Fruit fly (Drosophila melanogaster) whole organism, embryonic: ENCODE data around the gene CG15282.

Experiments used
- Asciz ChIP-seq: fragments of 200-800 bp; sonication (Bioruptor generic); optimal IDR thresholded peaks from 2 replicates; lab custom pipeline; 2017; ENCODE audit warnings: missing biosample characterization, mild to moderate bottlenecking, missing genetic modification characterization, missing genetic modification reagents
- Atf6 ChIP-seq: fragments of 200-800 bp; sonication (Bioruptor generic); IDR thresholded peaks from 2 replicates; pipeline ENCODE4 v1.3.6; 2022; ENCODE audit warnings: missing biosample characterization, missing genetic modification characterization
- CG11085 ChIP-seq: fragments of 200-800 bp; sonication (Bioruptor generic); IDR thresholded peaks from 2 replicates; pipeline ENCODE4 v1.3.6; 2022; ENCODE audit warnings: missing biosample characterization, missing genetic modification characterization
- CG11504 ChIP-seq: fragments of 200-800 bp; sonication (Bioruptor generic); optimal IDR thresholded peaks from 3 replicates; lab custom pipeline; 2019; ENCODE audit warnings: missing biosample characterization, mild to moderate bottlenecking, missing genetic modification characterization, moderate library complexity
- CG11560 ChIP-seq: fragments of 200-800 bp; sonication (Bioruptor generic); IDR thresholded peaks from 3 replicates; pipeline ENCODE4 v1.3.6; 2022; ENCODE audit warnings: missing biosample characterization, missing genetic modification characterization
- CG12155 ChIP-seq: fragments of 200-800 bp; sonication (Bioruptor generic); optimal IDR thresholded peaks from 3 replicates; lab custom pipeline; 2016; ENCODE audit warnings: missing biosample characterization, missing genetic modification characterization
- CG1603 ChIP-seq: fragments of 200-800 bp; sonication (Bioruptor generic); optimal IDR thresholded peaks from 2 replicates; lab custom pipeline; 2019; ENCODE audit warnings: missing biosample characterization, mild to moderate bottlenecking, missing genetic modification characterization, moderate library complexity
- CG30403 ChIP-seq: fragments of 200-800 bp; sonication (Bioruptor generic); optimal IDR thresholded peaks from 3 replicates; lab custom pipeline; 2016; ENCODE audit warnings: missing biosample characterization, missing genetic modification characterization
- CG31441 ChIP-seq: fragments of 200-800 bp; sonication (Bioruptor generic); IDR thresholded peaks from 2 replicates; pipeline ENCODE4 v1.3.6; 2022; ENCODE audit warnings: missing biosample characterization, missing genetic modification characterization
- CG32767 ChIP-seq: fragments of 200-800 bp; sonication (Bioruptor generic); IDR thresholded peaks from 2 replicates; pipeline ENCODE4 v1.3.6; 2022; ENCODE audit warnings: missing biosample characterization, missing genetic modification characterization
- CG3281 ChIP-seq: fragments of 200-800 bp; sonication (Bioruptor generic); optimal IDR thresholded peaks from 3 replicates; lab custom pipeline; 2017; ENCODE audit warnings: missing biosample characterization, mild to moderate bottlenecking, missing genetic modification characterization
- CG34224 ChIP-seq: fragments of 200-800 bp; sonication (Bioruptor generic); IDR thresholded peaks from 3 replicates; pipeline ENCODE4 v1.3.6; 2022; ENCODE audit warnings: missing biosample characterization, missing genetic modification characterization; ENCODE audit not compliant: partially characterized antibody
- CG34422 ChIP-seq: fragments of 200-800 bp; sonication (Bioruptor generic); IDR thresholded peaks from 3 replicates; pipeline ENCODE4 v1.3.6; 2022; ENCODE audit warnings: missing biosample characterization, missing genetic modification characterization
- CG3847 ChIP-seq: fragments of 200-800 bp; sonication (Bioruptor generic); IDR thresholded peaks from 2 replicates; pipeline ENCODE4 v1.3.6; 2022; ENCODE audit warnings: missing biosample characterization, missing genetic modification characterization
- CG4424 ChIP-seq: fragments of 200-800 bp; sonication (Bioruptor generic); optimal IDR thresholded peaks from 3 replicates; lab custom pipeline; 2016; ENCODE audit warnings: missing biosample characterization, missing genetic modification characterization
- CG5245 ChIP-seq: fragments of 200-800 bp; sonication (Bioruptor generic); optimal IDR thresholded peaks from 3 replicates; lab custom pipeline; 2016; ENCODE audit warnings: missing biosample characterization, missing genetic modification characterization
- D ChIP-seq, 2 experiments: fragments of 200-800 bp in 1 of 2; fragments of >200 bp in 1 of 2; sonication (Bioruptor generic) in 1 of 2; optimal IDR thresholded peaks; 2 replicates in 1 of 2; 3 replicates in 1 of 2; lab custom pipeline; 2017; ENCODE audit warnings: mild to moderate bottlenecking in 1 of 2, missing biosample characterization in 1 of 2, missing genetic modification characterization in 1 of 2, missing genetic modification reagents in 1 of 2
- D19B ChIP-seq: fragments of 200-800 bp; sonication (Bioruptor generic); optimal IDR thresholded peaks from 2 replicates; lab custom pipeline; 2017; ENCODE audit warnings: missing biosample characterization, mild to moderate bottlenecking, missing genetic modification characterization
- Deaf1 ChIP-seq: fragments of 200-800 bp; optimal IDR thresholded peaks from 3 replicates; lab custom pipeline; 2019; ENCODE audit warnings: missing biosample characterization, mild to moderate bottlenecking, missing genetic modification characterization, moderate library complexity
- Dref ChIP-seq: fragments of 200-800 bp; sonication (Bioruptor generic); IDR thresholded peaks from 2 replicates; pipeline ENCODE4 v1.3.6; 2022; ENCODE audit warnings: missing biosample characterization, missing genetic modification characterization
- Fer2 ChIP-seq: fragments of 200-800 bp; sonication (Bioruptor generic); optimal IDR thresholded peaks from 2 replicates; lab custom pipeline; 2018; ENCODE audit warnings: missing biosample characterization, mild to moderate bottlenecking, missing genetic modification characterization, moderate library complexity
- Gug ChIP-seq: fragments of 200-800 bp; sonication (Bioruptor generic); IDR thresholded peaks from 4 replicates; pipeline ENCODE4 v1.3.6; 2022; ENCODE audit warnings: missing biosample characterization, missing genetic modification characterization
- HLH4C ChIP-seq: fragments of 200-800 bp; sonication (Bioruptor generic); IDR thresholded peaks from 3 replicates; pipeline ENCODE4 v1.3.6; 2022; ENCODE audit warnings: missing biosample characterization, missing genetic modification characterization; ENCODE audit not compliant: partially characterized antibody
- HLHmδ ChIP-seq: fragments of 200-800 bp; sonication (Bioruptor generic); optimal IDR thresholded peaks from 2 replicates; lab custom pipeline; 2018; ENCODE audit warnings: missing biosample characterization, mild to moderate bottlenecking, missing genetic modification characterization, moderate library complexity
- Hr3 ChIP-seq: fragments of 200-800 bp; sonication (Bioruptor generic); optimal IDR thresholded peaks from 3 replicates; lab custom pipeline; 2016; ENCODE audit warnings: missing biosample characterization, missing genetic modification characterization
- Kr ChIP-seq: fragments of 200-800 bp; sonication (Bioruptor generic); optimal IDR thresholded peaks from 2 replicates; lab custom pipeline; 2017; ENCODE audit warnings: missing biosample characterization, mild to moderate bottlenecking, missing genetic modification characterization
- MBD-R2 ChIP-seq: fragments of 200-800 bp; sonication (Bioruptor generic); IDR thresholded peaks from 2 replicates; pipeline ENCODE4 v1.3.6; 2022; ENCODE audit warnings: missing biosample characterization, missing genetic modification characterization
- MESR4 ChIP-seq: fragments of 200-800 bp; sonication (Bioruptor generic); optimal IDR thresholded peaks from 2 replicates; lab custom pipeline; 2018; ENCODE audit warnings: missing biosample characterization, mild to moderate bottlenecking, missing genetic modification characterization, moderate library complexity
- Med ChIP-seq: fragments of 200-800 bp; sonication (Bioruptor generic); peaks from one replicate; lab custom pipeline; 2016; ENCODE audit warnings: missing biosample characterization, missing genetic modification characterization, mild to moderate bottlenecking, inconsistent platforms, moderate library complexity
- Neu2 ChIP-seq: fragments of 200-800 bp; sonication (Bioruptor generic); optimal IDR thresholded peaks from 3 replicates; lab custom pipeline; 2016; ENCODE audit warnings: missing biosample characterization, missing genetic modification characterization, borderline replicate concordance
- Ravus ChIP-seq: fragments of 200-800 bp; sonication (Bioruptor generic); IDR thresholded peaks from 2 replicates; pipeline ENCODE4 v1.3.6; 2022; ENCODE audit warnings: missing biosample characterization, missing genetic modification characterization
- Sox102F ChIP-seq: fragments of 200-800 bp; sonication (Bioruptor generic); optimal IDR thresholded peaks from 2 replicates; lab custom pipeline; 2018; ENCODE audit warnings: missing biosample characterization, mild to moderate bottlenecking, missing genetic modification characterization, moderate library complexity
- YL-1 ChIP-seq: fragments of 200-800 bp; sonication (Bioruptor generic); optimal IDR thresholded peaks from 3 replicates; lab custom pipeline; 2017; ENCODE audit warnings: missing biosample characterization, mild to moderate bottlenecking, missing genetic modification characterization
- bab2 ChIP-seq: fragments of 200-800 bp; sonication (Bioruptor generic); optimal IDR thresholded peaks from 2 replicates; lab custom pipeline; 2016; ENCODE audit warnings: missing biosample characterization, missing genetic modification characterization
- bbx ChIP-seq: fragments of 200-800 bp; sonication (Bioruptor generic); IDR thresholded peaks from 2 replicates; pipeline ENCODE4 v1.3.6; 2022; ENCODE audit warnings: missing biosample characterization, missing genetic modification characterization; ENCODE audit not compliant: partially characterized antibody
- bowl ChIP-seq: fragments of 200-800 bp; sonication (Bioruptor generic); IDR thresholded peaks from 2 replicates; pipeline ENCODE4 v1.3.6; 2022; ENCODE audit warnings: missing biosample characterization, missing genetic modification characterization
- cato ChIP-seq: fragments of 200-800 bp; sonication (Bioruptor generic); optimal IDR thresholded peaks from 2 replicates; lab custom pipeline; 2016; ENCODE audit warnings: missing biosample characterization, missing genetic modification characterization, borderline replicate concordance
- chm ChIP-seq: fragments of 200-800 bp; sonication (Bioruptor generic); IDR thresholded peaks from 2 replicates; pipeline ENCODE4 v1.3.6; 2022; ENCODE audit warnings: missing biosample characterization, missing genetic modification characterization
- crc ChIP-seq: fragments of 200-800 bp; sonication (Bioruptor generic); optimal IDR thresholded peaks from 2 replicates; lab custom pipeline; 2016; ENCODE audit warnings: missing biosample characterization, missing genetic modification characterization
- danr ChIP-seq: fragments of 200-800 bp; sonication (Bioruptor generic); IDR thresholded peaks from 2 replicates; pipeline ENCODE4 v1.3.6; 2022; ENCODE audit warnings: missing biosample characterization, missing genetic modification characterization
- dmrt11E ChIP-seq: fragments of 200-800 bp; sonication (Bioruptor generic); optimal IDR thresholded peaks from 3 replicates; lab custom pipeline; 2018; ENCODE audit warnings: missing biosample characterization, mild to moderate bottlenecking, missing genetic modification characterization, moderate library complexity
- fd3F ChIP-seq: fragments of 200-800 bp; sonication (Bioruptor generic); optimal IDR thresholded peaks from 2 replicates; lab custom pipeline; 2018; ENCODE audit warnings: missing biosample characterization, mild to moderate bottlenecking, missing genetic modification characterization, moderate library complexity
- hkb ChIP-seq, 2 experiments: fragments of 200-800 bp in 1 of 2; fragments of >200 bp in 1 of 2; sonication (Bioruptor generic) in 1 of 2; IDR thresholded peaks in 1 of 2; optimal IDR thresholded peaks in 1 of 2; 2 replicates each; pipeline versions ENCODE4 v1.3.6 to Lab custom; 2017 to 2022; ENCODE audit warnings: missing biosample characterization in 1 of 2, missing genetic modification characterization in 1 of 2
- jing ChIP-seq: fragments of 200-800 bp; sonication (Bioruptor generic); optimal IDR thresholded peaks from 2 replicates; lab custom pipeline; 2018; ENCODE audit warnings: missing biosample characterization, mild to moderate bottlenecking, missing genetic modification characterization
- ken ChIP-seq: fragments of 200-800 bp; sonication (Bioruptor generic); IDR thresholded peaks from 3 replicates; pipeline ENCODE4 v1.3.6; 2022; ENCODE audit warnings: missing biosample characterization, missing genetic modification characterization
- nau ChIP-seq: fragments of 200-800 bp; sonication (Bioruptor generic); optimal IDR thresholded peaks from 3 replicates; lab custom pipeline; 2017; ENCODE audit warnings: missing biosample characterization, mild to moderate bottlenecking, missing genetic modification characterization, missing genetic modification reagents
- sisA ChIP-seq: fragments of 200-800 bp; sonication (Bioruptor generic); IDR thresholded peaks from 2 replicates; pipeline ENCODE4 v1.3.6; 2022; ENCODE audit warnings: missing biosample characterization, missing genetic modification characterization
- stwl ChIP-seq: fragments of 200-800 bp; sonication (Bioruptor generic); optimal IDR thresholded peaks from 3 replicates; lab custom pipeline; 2018; ENCODE audit warnings: missing biosample characterization, mild to moderate bottlenecking, missing genetic modification characterization, moderate library complexity
- tap ChIP-seq: fragments of 200-800 bp; optimal IDR thresholded peaks from 3 replicates; lab custom pipeline; 2019; ENCODE audit warnings: missing biosample characterization, mild to moderate bottlenecking, missing genetic modification characterization, moderate library complexity
- unc-4 ChIP-seq: fragments of 200-800 bp; sonication (Bioruptor generic); IDR thresholded peaks from 2 replicates; pipeline ENCODE4 v1.3.6; 2022; ENCODE audit warnings: missing biosample characterization, missing genetic modification characterization; ENCODE audit not compliant: partially characterized antibody

The CG15282 gene

DNA sequence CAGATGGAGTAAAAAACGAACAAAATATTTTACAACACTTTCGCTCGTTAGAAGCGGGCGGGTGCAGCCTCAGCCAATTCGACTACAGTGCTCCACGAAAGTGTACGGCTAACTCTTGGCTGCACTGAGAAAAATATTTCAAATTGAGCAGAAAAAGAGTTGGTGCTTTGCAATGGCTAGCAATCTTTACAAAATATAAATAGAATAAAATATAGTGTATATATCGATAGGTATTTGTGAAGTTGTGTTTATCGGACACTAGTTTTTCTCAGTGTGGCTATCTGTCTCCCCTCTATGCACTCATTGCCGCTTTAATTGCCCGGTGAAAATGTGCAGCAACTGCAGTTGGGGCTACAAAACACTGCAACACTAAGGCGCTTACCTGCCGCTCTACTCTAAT is 10.8 kb upstream of the CG15282 start (continued):
- 0 out of 2 replicates have a peak, but pooled peaks have one; percentile 47 for TF ChIP-seq CG32767 (GFP tag; lab: Robert Waterston, UW)
- TF ChIP-seq Sox102F (GFP tag; lab: Kevin White, UChicago): peak; percentile 84
- TF ChIP-seq CG31441 (GFP tag; lab: Robert Waterston, UW): no peak
- TF ChIP-seq Fer2 (tag; lab: Kevin White, UChicago): no peak
- no peak for TF ChIP-seq unc-4 (GFP tag; lab: Robert Waterston, UW)
- no peak for TF ChIP-seq CG3847 (GFP tag; lab: Robert Waterston, UW)
- peak; percentile 10 for TF ChIP-seq CG12155
- no peak for TF ChIP-seq danr (GFP tag; lab: Robert Waterston, UW)
- no peak for TF ChIP-seq hkb (optimal IDR thresholded peaks at IDR 0.05; lab: Kevin White, UChicago)
- 0 out of 2 replicates have a peak, but pooled peaks have one; percentile 26 for TF ChIP-seq hkb (GFP tag; IDR thresholded peaks at IDR 0.05; lab: Robert Waterston, UW)
- TF ChIP-seq CG5245 (GFP tag; lab: Kevin White, UChicago): peak; percentile 80
- TF ChIP-seq Deaf1: no peak
- TF ChIP-seq CG30403 (GFP tag; lab: Kevin White, UChicago): peak; percentile 60
- TF ChIP-seq CG11085: no peak
- TF ChIP-seq YL-1 (GFP tag; lab: Kevin White, UChicago): no peak
- TF ChIP-seq Hr3: peak; percentile 72
- TF ChIP-seq ken (GFP tag; lab: Robert Waterston, UW): peak; percentile 61; the same call in 2 of the 3 replicates
- TF ChIP-seq D19B (GFP tag; lab: Kevin White, UChicago): no peak
- no peak for TF ChIP-seq bowl (GFP tag; lab: Robert Waterston, UW)
- TF ChIP-seq stwl: no peak
- TF ChIP-seq bbx (GFP tag; lab: Robert Waterston, UW): no peak
- TF ChIP-seq bab2 (GFP tag; lab: Kevin White, UChicago): no peak
- TF ChIP-seq CG34224 (GFP tag; lab: Robert Waterston, UW): no peak
- TF ChIP-seq MESR4 (GFP tag; lab: Kevin White, UChicago): no peak
- no peak for TF ChIP-seq Kr (GFP tag; lab: Kevin White, UChicago)
- no peak for TF ChIP-seq Asciz (GFP tag; lab: Kevin White, UChicago)
- TF ChIP-seq cato: no peak
- peak; percentile 74 for TF ChIP-seq dmrt11E (tag; lab: Kevin White, UChicago)
- TF ChIP-seq sisA (GFP tag; lab: Robert Waterston, UW): peak; percentile 85
- peak; percentile 84 for TF ChIP-seq Med
- no peak for TF ChIP-seq CG4424
- TF ChIP-seq D (optimal IDR thresholded peaks at IDR 0.05; lab: Kevin White, UChicago): no peak
- TF ChIP-seq D (GFP tag; optimal IDR thresholded peaks at IDR 0.05; lab: Kevin White, UChicago): peak; percentile 48
- TF ChIP-seq tap (tag; lab: Kevin White, UChicago): no peak
- TF ChIP-seq Ravus: no peak
- TF ChIP-seq Gug (GFP tag; lab: Robert Waterston, UW): no peak
- no peak for TF ChIP-seq fd3F
- TF ChIP-seq CG11560 (tag; lab: Robert Waterston, UW): peak; percentile 40; the same call in 1 of the 3 replicates
- no peak for TF ChIP-seq HLHmδ
- no peak for TF ChIP-seq CG3281
- TF ChIP-seq HLH4C (GFP tag; lab: Robert Waterston, UW): no peak
- no peak for TF ChIP-seq crc
- TF ChIP-seq CG34422 (GFP tag; lab: Robert Waterston, UW): no peak
- TF ChIP-seq nau (GFP tag; lab: Kevin White, UChicago): no peak
- TF ChIP-seq Dref: no peak
- peak; percentile 75 for TF ChIP-seq CG11504 (tag; lab: Kevin White, UChicago)
- TF ChIP-seq jing: peak; percentile 68
- TF ChIP-seq chm: peak; percentile 76; the same call in 1 of the 2 replicates
- no peak for TF ChIP-seq MBD-R2
- peak; percentile 89 for TF ChIP-seq CG1603
- no peak for TF ChIP-seq Neu2 (GFP tag; lab: Kevin White, UChicago)
- no peak for TF ChIP-seq Atf6 (GFP tag; lab: Robert Waterston, UW)
